Fruit fly (Drosophila melanogaster) whole organism, prepupa: ENCODE measurements around the gene Ets21C.

ENCODE experiments used
- CG11294 ChIP-seq: fragments of 200-800 bp; sonication (Bioruptor generic); IDR thresholded peaks from 2 replicates; pipeline ENCODE4 v1.3.6; 2022; ENCODE audit warnings: missing biosample characterization, missing genetic modification characterization
- CG11762 ChIP-seq: fragments of 200-800 bp; sonication (Bioruptor generic); optimal IDR thresholded peaks from 3 replicates; lab custom pipeline; 2016; ENCODE audit warnings: missing biosample characterization, missing genetic modification characterization; ENCODE audit not compliant: insufficient read depth
- CG15336 ChIP-seq: fragments of 200-800 bp; sonication (Bioruptor generic); IDR thresholded peaks from 2 replicates; pipeline ENCODE4 v1.3.6; 2022; ENCODE audit warnings: missing biosample characterization, missing genetic modification characterization
- CG3032 ChIP-seq: fragments of 200-800 bp; optimal IDR thresholded peaks from 2 replicates; lab custom pipeline; 2019; ENCODE audit warnings: missing biosample characterization, mild to moderate bottlenecking, missing genetic modification characterization, moderate library complexity
- CG32006 ChIP-seq: fragments of 200-800 bp; sonication (Bioruptor generic); optimal IDR thresholded peaks from 3 replicates; lab custom pipeline; 2017; ENCODE audit warnings: missing biosample characterization, mild to moderate bottlenecking, missing genetic modification characterization
- CG34406 ChIP-seq: fragments of 200-800 bp; sonication (Bioruptor generic); optimal IDR thresholded peaks from 3 replicates; lab custom pipeline; 2016; ENCODE audit warnings: missing biosample characterization, missing genetic modification characterization
- CG3919 ChIP-seq: fragments of 200-800 bp; sonication (Bioruptor generic); optimal IDR thresholded peaks from 3 replicates; lab custom pipeline; 2016; ENCODE audit warnings: missing biosample characterization, missing genetic modification characterization
- CG4318 ChIP-seq: fragments of 200-800 bp; sonication (Bioruptor generic); optimal IDR thresholded peaks from 3 replicates; lab custom pipeline; 2017; ENCODE audit warnings: missing biosample characterization, mild to moderate bottlenecking, missing genetic modification characterization
- CG6276 ChIP-seq: fragments of 200-800 bp; sonication (Bioruptor generic); optimal IDR thresholded peaks from 2 replicates; lab custom pipeline; 2017; ENCODE audit warnings: missing biosample characterization, mild to moderate bottlenecking, missing genetic modification characterization
- CG6792 ChIP-seq: fragments of 200-800 bp; sonication (Bioruptor generic); optimal IDR thresholded peaks from 3 replicates; lab custom pipeline; 2016; ENCODE audit warnings: missing biosample characterization, missing genetic modification characterization
- CG6808 ChIP-seq: fragments of 200-800 bp; sonication (Bioruptor generic); optimal IDR thresholded peaks from 3 replicates; lab custom pipeline; 2017; ENCODE audit warnings: missing biosample characterization, missing genetic modification characterization, mild to moderate bottlenecking, moderate library complexity, missing genetic modification reagents
- CG7368 ChIP-seq: fragments of 200-800 bp; sonication (Bioruptor generic); optimal IDR thresholded peaks from 3 replicates; lab custom pipeline; 2016; ENCODE audit warnings: missing biosample characterization, missing genetic modification characterization
- CG8119 ChIP-seq: fragments of 200-800 bp; sonication (Bioruptor generic); IDR thresholded peaks from 3 replicates; pipeline ENCODE4 v1.3.6; 2022; ENCODE audit warnings: missing biosample characterization, missing genetic modification characterization
- CG8632 ChIP-seq: fragments of 200-800 bp; sonication (Bioruptor generic); optimal IDR thresholded peaks from 3 replicates; lab custom pipeline; 2016; ENCODE audit warnings: missing biosample characterization, missing genetic modification characterization
- CG9139 ChIP-seq: fragments of 200-800 bp; sonication (Bioruptor generic); optimal IDR thresholded peaks from 3 replicates; lab custom pipeline; 2017; ENCODE audit warnings: missing biosample characterization, mild to moderate bottlenecking, missing genetic modification characterization
- Eip78C ChIP-seq: fragments of 200-800 bp; sonication (Bioruptor generic); peaks from one replicate; lab custom pipeline; 2016; ENCODE audit warnings: missing biosample characterization, missing genetic modification characterization
- Ets21C ChIP-seq: fragments of 200-800 bp; sonication (Bioruptor generic); optimal IDR thresholded peaks from 3 replicates; lab custom pipeline; 2016; ENCODE audit warnings: missing biosample characterization, missing genetic modification characterization
- Ets96B ChIP-seq: fragments of 200-800 bp; optimal IDR thresholded peaks from 2 replicates; lab custom pipeline; 2019; ENCODE audit warnings: missing biosample characterization, mild to moderate bottlenecking, missing genetic modification characterization, moderate library complexity
- Gug ChIP-seq: fragments of 200-800 bp; sonication (Bioruptor generic); IDR thresholded peaks from 2 replicates; pipeline ENCODE4 v1.3.6; 2022; ENCODE audit warnings: missing biosample characterization, missing genetic modification characterization
- Hr39 ChIP-seq: fragments of 200-800 bp; sonication (Bioruptor generic); optimal IDR thresholded peaks from 2 replicates; lab custom pipeline; 2016; ENCODE audit warnings: missing biosample characterization, missing genetic modification characterization
- Hr4 ChIP-seq: fragments of 200-800 bp; sonication (Bioruptor generic); optimal IDR thresholded peaks from 3 replicates; lab custom pipeline; 2016; ENCODE audit warnings: missing biosample characterization, missing genetic modification characterization
- Lpt ChIP-seq: fragments of 200-800 bp; sonication (Bioruptor generic); optimal IDR thresholded peaks from 3 replicates; lab custom pipeline; 2016; ENCODE audit warnings: missing biosample characterization, missing genetic modification characterization
- Met ChIP-seq: fragments of 200-800 bp; sonication (Bioruptor generic); optimal IDR thresholded peaks from 3 replicates; lab custom pipeline; 2016; ENCODE audit warnings: missing biosample characterization, missing genetic modification characterization
- Smox ChIP-seq: fragments of 200-800 bp; sonication (Bioruptor generic); optimal IDR thresholded peaks from 3 replicates; lab custom pipeline; 2016; ENCODE audit warnings: missing biosample characterization, missing genetic modification characterization
- Sox102F ChIP-seq: fragments of 200-800 bp; sonication (Bioruptor generic); optimal IDR thresholded peaks from 2 replicates; lab custom pipeline; 2016; ENCODE audit warnings: missing biosample characterization, mild to moderate bottlenecking, missing genetic modification characterization
- Sox14 ChIP-seq: fragments of 200-800 bp; sonication (Bioruptor generic); optimal IDR thresholded peaks from 3 replicates; lab custom pipeline; 2016; ENCODE audit warnings: missing biosample characterization, missing genetic modification characterization
- achi ChIP-seq: fragments of 200-800 bp; sonication (Bioruptor generic); optimal IDR thresholded peaks from 3 replicates; lab custom pipeline; 2016; ENCODE audit warnings: missing biosample characterization, missing genetic modification characterization
- dac ChIP-seq: fragments of 200-800 bp; sonication (Bioruptor generic); optimal IDR thresholded peaks from 2 replicates; lab custom pipeline; 2017; ENCODE audit warnings: missing biosample characterization, mild to moderate bottlenecking, missing genetic modification characterization
- esn ChIP-seq: fragments of 200-800 bp; sonication (Bioruptor generic); optimal IDR thresholded peaks from 2 replicates; lab custom pipeline; 2016; ENCODE audit warnings: missing biosample characterization, mild to moderate bottlenecking, missing genetic modification characterization, moderate library complexity
- lz ChIP-seq: fragments of 200-800 bp; sonication (Bioruptor generic); optimal IDR thresholded peaks from 3 replicates; lab custom pipeline; 2016; ENCODE audit warnings: missing biosample characterization, missing genetic modification characterization
- pdm3 ChIP-seq: fragments of 200-800 bp; sonication (Bioruptor generic); optimal IDR thresholded peaks from 3 replicates; lab custom pipeline; 2016; ENCODE audit warnings: missing biosample characterization, missing genetic modification characterization
- salr ChIP-seq, 2 experiments: fragments of 200-800 bp; sonication (Bioruptor generic); optimal IDR thresholded peaks; 3 replicates each; lab custom pipeline; 2016 to 2018; ENCODE audit warnings: missing biosample characterization in 2 of 2, missing genetic modification characterization in 2 of 2, mild to moderate bottlenecking in 1 of 2
- spab ChIP-seq: fragments of 200-800 bp; sonication (Bioruptor generic); optimal IDR thresholded peaks from 2 replicates; lab custom pipeline; 2017; ENCODE audit warnings: missing biosample characterization, mild to moderate bottlenecking, missing genetic modification characterization, missing genetic modification reagents
- ss ChIP-seq, 2 experiments: fragments of 200-800 bp; sonication (Bioruptor generic); optimal IDR thresholded peaks; 2 replicates in 1 of 2; 3 replicates in 1 of 2; lab custom pipeline; 2017 to 2018; ENCODE audit warnings: mild to moderate bottlenecking in 2 of 2, missing biosample characterization in 2 of 2, missing genetic modification characterization in 2 of 2, moderate library complexity in 1 of 2
- svp ChIP-seq: fragments of 200-800 bp; sonication (Bioruptor generic); peaks from one replicate; lab custom pipeline; 2016; ENCODE audit warnings: missing biosample characterization, missing genetic modification characterization
- vri ChIP-seq: fragments of 200-800 bp; sonication (Bioruptor generic); optimal IDR thresholded peaks from 3 replicates; lab custom pipeline; 2016; ENCODE audit warnings: missing biosample characterization, mild to moderate bottlenecking, missing genetic modification characterization

Ets21C gene

dm6 chr2L:530245-530644, 22.5 kb downstream of the Ets21C start (continued):
- TF ChIP-seq CG11294 (GFP tag; lab: Robert Waterston, UW) (no peak), CG6792 (peak; percentile 91), dac (GFP tag; lab: Kevin White, UChicago) (no peak), CG7368 (GFP tag; lab: Kevin White, UChicago) (peak; percentile 75), Ets21C (GFP tag; lab: Kevin White, UChicago) (no peak), Ets96B (peak; percentile 64), Eip78C (GFP tag; lab: Kevin White, UChicago) (peak; percentile 94), CG11762 (GFP tag; lab: Kevin White, UChicago) (peak; percentile 29), CG8632 (GFP tag; lab: Kevin White, UChicago) (peak; percentile 68), CG9139 (GFP tag; lab: Kevin White, UChicago) (no peak), Sox102F (GFP tag; lab: Kevin White, UChicago) (peak; percentile 97), CG15336 (GFP tag; lab: Robert Waterston, UW) (peak; percentile 36; the same call in 1 of the 2 replicates), achi (peak; percentile 73), Hr4 (no peak), Gug (GFP tag; lab: Robert Waterston, UW) (no peak), Lpt (GFP tag; lab: Kevin White, UChicago) (peak; percentile 19), salr (GFP tag; optimal IDR thresholded peaks at IDR 0.05; lab: Kevin White, UChicago) (peak; percentile 15 to 25), spab (GFP tag; lab: Kevin White, UChicago) (peak; percentile 41), CG4318 (no peak), CG3919 (GFP tag; lab: Kevin White, UChicago) (peak; percentile 87), CG3032 (tag; lab: Kevin White, UChicago) (peak; percentile 25), Smox (GFP tag; lab: Kevin White, UChicago) (peak; percentile 92), CG32006 (GFP tag; lab: Kevin White, UChicago) (peak; percentile 42), Hr39 (GFP tag; lab: Kevin White, UChicago) (peak; percentile 95), CG34406 (GFP tag; lab: Kevin White, UChicago) (peak; percentile 72), CG6276 (GFP tag; lab: Kevin White, UChicago) (no peak)
- TF ChIP-seq, all 60 proteins: peak for 49

DNA sequence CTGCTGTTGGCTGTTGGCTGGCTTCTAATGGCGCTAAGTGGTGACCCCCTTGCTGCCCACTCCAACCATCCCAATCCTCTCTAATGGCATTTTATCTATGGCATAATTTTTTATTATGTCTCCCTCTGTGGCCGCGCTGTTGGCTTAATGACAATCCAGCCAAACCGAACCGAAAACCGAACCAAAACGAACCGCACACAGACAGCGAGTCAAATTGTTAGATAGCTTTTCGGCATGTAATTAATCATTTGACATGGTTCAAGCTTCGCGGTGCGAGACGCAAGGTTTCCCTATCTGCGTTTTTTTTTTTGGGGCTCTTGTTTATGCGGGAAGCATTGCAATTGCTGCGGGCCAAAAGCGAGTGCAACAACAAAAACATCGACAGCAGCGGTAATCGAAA, 25.0 kb downstream of the Ets21C start:
- TF ChIP-seq CG11294 (GFP tag; lab: Robert Waterston, UW), result no peak
- TF ChIP-seq vri (GFP tag; lab: Kevin White, UChicago), result peak; percentile 10
- TF ChIP-seq CG8119 (GFP tag; lab: Robert Waterston, UW), result no peak
- peak; percentile 51 for TF ChIP-seq svp (GFP tag; lab: Kevin White, UChicago)

- TF ChIP-seq svp (GFP tag; lab: Kevin White, UChicago) (peak; percentile 57), Ets21C (GFP tag; lab: Kevin White, UChicago) (peak; percentile 23), ss (GFP tag; optimal IDR thresholded peaks at IDR 0.05; lab: Kevin White, UChicago) (no peak), esn (GFP tag; lab: Kevin White, UChicago) (peak; percentile 40), lz (GFP tag; lab: Kevin White, UChicago) (no peak), Met (GFP tag; lab: Kevin White, UChicago) (peak; percentile 20), pdm3 (peak; percentile 21), Sox14 (GFP tag; lab: Kevin White, UChicago) (peak; percentile 2), CG32006 (GFP tag; lab: Kevin White, UChicago) (peak; percentile 7), CG3919 (GFP tag; lab: Kevin White, UChicago) (peak; percentile 25), CG6808 (GFP tag; lab: Kevin White, UChicago) (no peak), CG15336 (GFP tag; lab: Robert Waterston, UW) (0 out of 2 replicates have a peak, but pooled peaks have one; percentile 11), Hr39 (GFP tag; lab: Kevin White, UChicago) (no peak)
Observed at dm6 chr2L:526924-527307, 25.8 kb downstream of the Ets21C start.
